Worm (Caenorhabditis elegans) whole organism, L4/young adult: ENCODE data around the gene Y39B6A.33.

Experiments used
- W03F9.2 ChIP-seq: fragments of 150-350 bp; optimal IDR thresholded peaks from 2 replicates; lab custom pipeline; 2014; ENCODE audit warnings: missing biosample characterization, missing genetic modification characterization
- dao-5 ChIP-seq: sonication (generic microtip); optimal IDR thresholded peaks from 2 replicates; lab custom pipeline; 2016; ENCODE audit warnings: missing genotype, missing genetic modification characterization, moderate library complexity, missing compliant biosample characterization
- him-1 ChIP-seq: sonication (generic microtip); optimal IDR thresholded peaks from 2 replicates; lab custom pipeline; 2016; ENCODE audit warnings: missing genotype, missing genetic modification reagents, missing genetic modification characterization, missing compliant biosample characterization

- TF ChIP-seq him-1 (tag; lab: Kevin White, UChicago) (no peak), dao-5 (no peak), W03F9.2 (tag; lab: Kevin White, UChicago) (no peak)
Observed at ce11 chrV:19051425-19051824, 49.7 kb downstream of the Y39B6A.33 start.
